Worm (Caenorhabditis elegans): ENCODE measurements around the gene rev-3.

The rev-3 gene

ce11 chrIII:5763988-5764387, 26.5 kb downstream of the rev-3 start (continued):
- TF ChIP-seq zag-1 (tag; optimal IDR thresholded peaks at IDR 0.05) = no peak
- no peak for TF ChIP-seq lin-39 (tag; optimal IDR thresholded peaks at IDR 0.05)
- TF ChIP-seq ceh-8 (GFP tag; optimal IDR thresholded peaks at IDR 0.05) = no peak
- TF ChIP-seq fkh-8 (tag; optimal IDR thresholded peaks at IDR 0.05) = peak; percentile 75

DNA sequence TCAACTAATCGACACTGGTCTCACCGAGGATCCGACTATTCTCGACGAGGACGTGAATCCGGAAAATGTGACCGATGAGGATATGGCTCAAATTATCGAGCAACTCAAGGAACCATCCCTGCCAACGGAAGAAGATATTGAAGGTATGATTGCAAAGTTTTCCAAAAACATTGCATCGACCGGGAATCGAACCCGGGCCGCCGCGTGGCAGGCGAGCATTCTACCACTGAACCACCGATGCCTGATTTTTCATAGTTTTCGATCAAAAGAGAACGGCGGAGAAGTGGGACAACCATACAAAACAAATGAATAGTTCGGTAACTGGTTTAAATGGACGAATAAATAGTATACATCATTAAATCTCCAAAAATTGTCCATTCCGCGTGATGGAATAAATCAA, 28.6 kb downstream of the rev-3 start:
- TF ChIP-seq unc-98 (GFP tag; IDR thresholded peaks at IDR 0.05) (no peak), unc-130 (tag; optimal IDR thresholded peaks at IDR 0.05) (no peak), zip-4 (GFP tag; optimal IDR thresholded peaks at IDR 0.05) (no peak), nhr-19 (GFP tag; conservative IDR thresholded peaks at IDR 0.05) (no peak), lin-15B (tag; optimal IDR thresholded peaks at IDR 0.05) (no peak), dsc-1 (tag; optimal IDR thresholded peaks at IDR 0.05) (no peak), dpl-1 (GFP tag; optimal IDR thresholded peaks at IDR 0.05) (no peak), grh-1 (GFP tag; IDR thresholded peaks at IDR 0.05) (no peak), nhr-85 (tag) (no peak), elt-2 (tag; optimal IDR thresholded peaks at IDR 0.05) (no peak), mab-9 (GFP tag; IDR thresholded peaks at IDR 0.05) (no peak)

- TF ChIP-seq lin-14 (GFP tag; optimal IDR thresholded peaks at IDR 0.05) (peak; percentile 60), unc-130 (tag; optimal IDR thresholded peaks at IDR 0.05) (no peak)
These were observed 29.7 kb downstream of the rev-3 start for ce11 chrIII:5760721-5761120.

ce11 chrIII:5758519-5759099, 31.8 kb downstream of the rev-3 start:
- TF ChIP-seq mdl-1 (tag; optimal IDR thresholded peaks at IDR 0.05) = no peak
- no peak for TF ChIP-seq fkh-4 (tag; optimal IDR thresholded peaks at IDR 0.05; ENCODE audit: borderline replicate concordance)
- peak in 1 of 2 experiments; percentile 35 for TF ChIP-seq lin-35 (GFP tag; optimal IDR thresholded peaks at IDR 0.05)
- TF ChIP-seq nhr-85 (tag) = no peak
- TF ChIP-seq ztf-11 (tag; optimal IDR thresholded peaks at IDR 0.05) = peak in 1 of 2 experiments; percentile 19
- peak; percentile 42 for TF ChIP-seq lin-13 (GFP tag; optimal IDR thresholded peaks at IDR 0.05)
- no peak for TF ChIP-seq unc-62 (GFP tag; optimal IDR thresholded peaks at IDR 0.05)
- TF ChIP-seq ceh-8 (GFP tag; optimal IDR thresholded peaks at IDR 0.05) = no peak
- TF ChIP-seq nhr-76 (tag; optimal IDR thresholded peaks at IDR 0.05) = no peak
- TF ChIP-seq aha-1 (tag; optimal IDR thresholded peaks at IDR 0.05) = no peak
- TF ChIP-seq ama-1 (optimal IDR thresholded peaks at IDR 0.05) = no peak
- no peak for TF ChIP-seq nhr-28 (tag; optimal IDR thresholded peaks at IDR 0.05)
- no peak for TF ChIP-seq vab-15 (tag; optimal IDR thresholded peaks at IDR 0.05)
- TF ChIP-seq C04F5.9 (tag; optimal IDR thresholded peaks at IDR 0.05) = no peak
- TF ChIP-seq snu-23 (GFP tag; optimal IDR thresholded peaks at IDR 0.05) = peak; percentile 27
- TF ChIP-seq mab-9 (GFP tag; IDR thresholded peaks at IDR 0.05) = peak; percentile 50; the same call in 1 of the 2 replicates
- peak in 1 of 2 experiments; percentile 37 for TF ChIP-seq egl-27 (tag; optimal IDR thresholded peaks at IDR 0.05)
- TF ChIP-seq hlh-4 (tag; optimal IDR thresholded peaks at IDR 0.05) = no peak
- peak; percentile 65 for TF ChIP-seq ztf-4 (tag; optimal IDR thresholded peaks at IDR 0.05)
- peak; percentile 49 for TF ChIP-seq tbx-2 (tag; optimal IDR thresholded peaks at IDR 0.05)
- TF ChIP-seq ets-5 (GFP tag; IDR thresholded peaks at IDR 0.05) = no peak
- peak in 1 of 3 experiments; percentile 35 for TF ChIP-seq dpl-1 (GFP tag; optimal IDR thresholded peaks at IDR 0.05)
- TF ChIP-seq skn-1 (tag; optimal IDR thresholded peaks at IDR 0.05) = no peak
- TF ChIP-seq ces-1 (GFP tag; optimal IDR thresholded peaks at IDR 0.05) = no peak
- TF ChIP-seq hpl-2 (GFP tag; optimal IDR thresholded peaks at IDR 0.05) = no peak
- TF ChIP-seq F16B12.6 (tag; optimal IDR thresholded peaks at IDR 0.05) = no peak
- TF ChIP-seq ceh-88 (GFP tag; IDR thresholded peaks at IDR 0.05) = 0 out of 2 replicates have a peak, but pooled peaks have one; percentile 7
- TF ChIP-seq fos-1 (tag; optimal IDR thresholded peaks at IDR 0.05) = peak; percentile 57
- TF ChIP-seq sptf-1 (tag; optimal IDR thresholded peaks at IDR 0.05) = no peak
- no peak for TF ChIP-seq aly-2 (tag; optimal IDR thresholded peaks at IDR 0.05)
- TF ChIP-seq nhr-11 (tag; optimal IDR thresholded peaks at IDR 0.05) = peak; percentile 40
- no peak for TF ChIP-seq nhr-12 (tag; optimal IDR thresholded peaks at IDR 0.05)
- TF ChIP-seq jun-1 (tag; optimal IDR thresholded peaks at IDR 0.05) = no peak
- TF ChIP-seq ceh-82 (tag; optimal IDR thresholded peaks at IDR 0.05) = peak; percentile 24 to 43 (median 24)
- peak; percentile 77 for TF ChIP-seq swsn-7 (tag; optimal IDR thresholded peaks at IDR 0.05)
- peak; percentile 72 for TF ChIP-seq sox-4 (tag; optimal IDR thresholded peaks at IDR 0.05)

Data from whole organism, L1 larva.